Fruit fly (Drosophila melanogaster) whole organism, embryonic: ENCODE results near the gene CG3119.

Experiments used
- CG14014 ChIP-seq: fragments of 200-800 bp; sonication (Bioruptor generic); IDR thresholded peaks from 2 replicates; pipeline ENCODE4 v1.3.6; 2022; ENCODE audit warnings: missing biosample characterization, missing genetic modification characterization
- CG14441 ChIP-seq: fragments of 200-800 bp; sonication (Bioruptor generic); IDR thresholded peaks from 2 replicates; pipeline ENCODE4 v1.3.6; 2022; ENCODE audit warnings: missing biosample characterization, missing genetic modification characterization
- CG3065 ChIP-seq: fragments of 200-800 bp; sonication (Bioruptor generic); optimal IDR thresholded peaks from 2 replicates; lab custom pipeline; 2016; ENCODE audit warnings: missing biosample characterization, missing genetic modification characterization
- CG3281 ChIP-seq: fragments of 200-800 bp; sonication (Bioruptor generic); optimal IDR thresholded peaks from 3 replicates; lab custom pipeline; 2017; ENCODE audit warnings: missing biosample characterization, mild to moderate bottlenecking, missing genetic modification characterization
- CG33557 ChIP-seq: fragments of 200-800 bp; sonication (Bioruptor generic); optimal IDR thresholded peaks from 2 replicates; lab custom pipeline; 2019; ENCODE audit warnings: missing biosample characterization, mild to moderate bottlenecking, missing genetic modification characterization, moderate library complexity
- CG3838 ChIP-seq: fragments of 200-800 bp; sonication (Bioruptor generic); optimal IDR thresholded peaks from 3 replicates; lab custom pipeline; 2016; ENCODE audit warnings: missing biosample characterization, missing genetic modification characterization
- CG4282 ChIP-seq: fragments of 200-800 bp; sonication (Bioruptor generic); optimal IDR thresholded peaks from 2 replicates; lab custom pipeline; 2016; ENCODE audit warnings: missing biosample characterization, missing genetic modification characterization
- CG5245 ChIP-seq: fragments of 200-800 bp; sonication (Bioruptor generic); optimal IDR thresholded peaks from 3 replicates; lab custom pipeline; 2016; ENCODE audit warnings: missing biosample characterization, missing genetic modification characterization
- CG6654 ChIP-seq: fragments of 200-800 bp; sonication (Bioruptor generic); optimal IDR thresholded peaks from 2 replicates; lab custom pipeline; 2017; ENCODE audit warnings: missing biosample characterization, mild to moderate bottlenecking, missing genetic modification characterization
- CG8281 ChIP-seq: fragments of 200-800 bp; sonication (Bioruptor generic); optimal IDR thresholded peaks from 2 replicates; lab custom pipeline; 2018; ENCODE audit warnings: missing biosample characterization, mild to moderate bottlenecking, missing genetic modification characterization, moderate library complexity
- CG8924 ChIP-seq: fragments of 200-800 bp; optimal IDR thresholded peaks from 3 replicates; lab custom pipeline; 2019; ENCODE audit warnings: missing biosample characterization, mild to moderate bottlenecking, missing genetic modification characterization, moderate library complexity
- CG9215 ChIP-seq: fragments of 200-800 bp; sonication (Bioruptor generic); IDR thresholded peaks from 2 replicates; pipeline ENCODE4 v1.3.6; 2022; ENCODE audit warnings: missing biosample characterization, missing genetic modification characterization
- CkIIα-i1 ChIP-seq: fragments of 200-800 bp; sonication (Bioruptor generic); IDR thresholded peaks from 2 replicates; pipeline ENCODE4 v1.3.6; 2022; ENCODE audit warnings: missing biosample characterization, missing genetic modification characterization
- Dfd ChIP-seq, 2 experiments: fragments of >200 bp; optimal IDR thresholded peaks; 2 replicates each; lab custom pipeline; 2017; ENCODE audit warnings: missing biosample characterization in 2 of 2, missing genetic modification characterization in 2 of 2
- GATAe ChIP-seq: fragments of 200-800 bp; sonication (Bioruptor generic); conservative IDR thresholded peaks from 2 replicates; pipeline ENCODE4 v1.3.6; 2022; ENCODE audit warnings: missing biosample characterization, missing genetic modification characterization
- Hr51 ChIP-seq, 2 experiments: fragments of 200-800 bp; sonication (Bioruptor generic); optimal IDR thresholded peaks; 2 replicates in 1 of 2; 3 replicates in 1 of 2; lab custom pipeline; 2016 to 2018; ENCODE audit warnings: missing biosample characterization in 2 of 2, missing genetic modification characterization in 2 of 2, mild to moderate bottlenecking in 1 of 2, moderate library complexity in 1 of 2
- Lhr ChIP-seq: fragments of 200-800 bp; sonication (Bioruptor generic); optimal IDR thresholded peaks from 3 replicates; lab custom pipeline; 2017; ENCODE audit warnings: mild to moderate bottlenecking, missing biosample characterization, missing genetic modification reagents, missing genetic modification characterization
- Lpt ChIP-seq: fragments of >200 bp; optimal IDR thresholded peaks from 2 replicates; lab custom pipeline; 2018; ENCODE audit warnings: missing biosample characterization, missing genetic modification characterization
- NC2β ChIP-seq: fragments of 200-800 bp; sonication (Bioruptor generic); optimal IDR thresholded peaks from 2 replicates; lab custom pipeline; 2016; ENCODE audit warnings: missing biosample characterization, missing genetic modification characterization
- Rx ChIP-seq: fragments of 200-800 bp; sonication (Bioruptor generic); IDR thresholded peaks from 2 replicates; pipeline ENCODE4 v1.3.6; 2022; ENCODE audit warnings: missing biosample characterization, missing genetic modification characterization
- Side ChIP-seq: fragments of 200-800 bp; sonication (Bioruptor generic); optimal IDR thresholded peaks from 2 replicates; lab custom pipeline; 2016; ENCODE audit warnings: missing biosample characterization, missing genetic modification characterization
- Six4 ChIP-seq: fragments of 200-800 bp; sonication (Bioruptor generic); optimal IDR thresholded peaks from 2 replicates; lab custom pipeline; 2016; ENCODE audit warnings: missing biosample characterization, missing genetic modification characterization
- Sox100B ChIP-seq: fragments of 200-800 bp; sonication (Bioruptor generic); optimal IDR thresholded peaks from 3 replicates; lab custom pipeline; 2018; ENCODE audit warnings: missing biosample characterization, mild to moderate bottlenecking, missing genetic modification characterization
- Trl ChIP-seq, 3 experiments: fragments of >200 bp in 2 of 3; fragments of 200-800 bp in 1 of 3; sonication (Bioruptor generic) in 1 of 3; optimal IDR thresholded peaks; 2 replicates in 1 of 3; 3 replicates in 2 of 3; lab custom pipeline; 2016 to 2017; ENCODE audit warnings: missing biosample characterization in 1 of 3, missing genetic modification characterization in 1 of 3
- abd-A ChIP-seq: fragments of 200-800 bp; sonication (Bioruptor generic); optimal IDR thresholded peaks from 3 replicates; lab custom pipeline; 2019; ENCODE audit warnings: missing biosample characterization, mild to moderate bottlenecking, missing genetic modification characterization, moderate library complexity
- ac ChIP-seq: fragments of 200-800 bp; sonication (Bioruptor generic); optimal IDR thresholded peaks from 3 replicates; lab custom pipeline; 2017; ENCODE audit warnings: missing biosample characterization, mild to moderate bottlenecking, missing genetic modification characterization
- az2 ChIP-seq: fragments of 200-800 bp; sonication (Bioruptor generic); optimal IDR thresholded peaks from 3 replicates; lab custom pipeline; 2016; ENCODE audit warnings: missing biosample characterization, missing genetic modification characterization
- caup ChIP-seq: fragments of 200-800 bp; sonication (Bioruptor generic); optimal IDR thresholded peaks from 3 replicates; lab custom pipeline; 2017; ENCODE audit warnings: missing biosample characterization, mild to moderate bottlenecking, missing genetic modification characterization, moderate library complexity; ENCODE audit not compliant: severe bottlenecking
- chn ChIP-seq: fragments of 200-800 bp; sonication (Bioruptor generic); optimal IDR thresholded peaks from 2 replicates; lab custom pipeline; 2016; ENCODE audit warnings: missing biosample characterization, missing genetic modification characterization
- crp ChIP-seq, 2 experiments: fragments of 200-800 bp; sonication (Bioruptor generic); optimal IDR thresholded peaks; 2 replicates in 1 of 2; 3 replicates in 1 of 2; lab custom pipeline; 2017; ENCODE audit warnings: missing biosample characterization in 2 of 2, missing genetic modification characterization in 2 of 2, mild to moderate bottlenecking in 1 of 2, moderate library complexity in 1 of 2
- ems ChIP-seq: fragments of 200-800 bp; sonication (Bioruptor generic); optimal IDR thresholded peaks from 3 replicates; lab custom pipeline; 2016; ENCODE audit warnings: missing biosample characterization, missing genetic modification characterization
- eyg ChIP-seq: fragments of 200-800 bp; sonication (Bioruptor generic); optimal IDR thresholded peaks from 3 replicates; lab custom pipeline; 2016; ENCODE audit warnings: missing biosample characterization, missing genetic modification characterization
- fd3F ChIP-seq: fragments of 200-800 bp; sonication (Bioruptor generic); optimal IDR thresholded peaks from 2 replicates; lab custom pipeline; 2018; ENCODE audit warnings: missing biosample characterization, mild to moderate bottlenecking, missing genetic modification characterization, moderate library complexity
- gfzf ChIP-seq: fragments of 200-800 bp; sonication (Bioruptor generic); optimal IDR thresholded peaks from 2 replicates; lab custom pipeline; 2016; ENCODE audit warnings: missing biosample characterization, mild to moderate bottlenecking, missing genetic modification characterization, moderate library complexity
- gsb ChIP-seq: fragments of 200-800 bp; sonication (Bioruptor generic); IDR thresholded peaks from 2 replicates; pipeline ENCODE4 v1.3.6; 2022; ENCODE audit warnings: missing biosample characterization, missing genetic modification characterization
- ham ChIP-seq: fragments of 200-800 bp; sonication (Bioruptor generic); IDR thresholded peaks from 2 replicates; pipeline ENCODE4 v1.3.6; 2022; ENCODE audit warnings: missing biosample characterization, missing genetic modification characterization
- kah ChIP-seq: fragments of 200-800 bp; sonication (Bioruptor generic); optimal IDR thresholded peaks from 2 replicates; lab custom pipeline; 2018; ENCODE audit warnings: missing biosample characterization, mild to moderate bottlenecking, missing genetic modification characterization
- maf-S ChIP-seq: fragments of 200-800 bp; sonication (Bioruptor generic); optimal IDR thresholded peaks from 2 replicates; lab custom pipeline; 2016; ENCODE audit warnings: missing biosample characterization, missing genetic modification characterization
- pb ChIP-seq: fragments of 200-800 bp; sonication (Bioruptor generic); optimal IDR thresholded peaks from 3 replicates; lab custom pipeline; 2016; ENCODE audit warnings: missing biosample characterization, missing genetic modification characterization
- pho ChIP-seq: fragments of 200-800 bp; sonication (Bioruptor generic); optimal IDR thresholded peaks from 2 replicates; lab custom pipeline; 2016; ENCODE audit warnings: missing biosample characterization, missing genetic modification characterization
- pros ChIP-seq: fragments of 200-800 bp; sonication (Bioruptor generic); optimal IDR thresholded peaks from 3 replicates; lab custom pipeline; 2019; ENCODE audit warnings: missing biosample characterization, mild to moderate bottlenecking, missing genetic modification characterization, moderate library complexity
- pum ChIP-seq: fragments of 200-800 bp; sonication (Bioruptor generic); optimal IDR thresholded peaks from 2 replicates; lab custom pipeline; 2016; ENCODE audit warnings: missing biosample characterization, missing genetic modification characterization
- repo ChIP-seq: fragments of 200-800 bp; sonication (Bioruptor generic); optimal IDR thresholded peaks from 2 replicates; lab custom pipeline; 2016; ENCODE audit warnings: missing biosample characterization, missing genetic modification characterization
- sc ChIP-seq, 3 experiments: fragments of >200 bp in 2 of 3; fragments of 200-800 bp in 1 of 3; sonication (Bioruptor generic) in 1 of 3; optimal IDR thresholded peaks; 2 replicates in 2 of 3; 3 replicates in 1 of 3; lab custom pipeline; 2017; ENCODE audit warnings: mild to moderate bottlenecking in 1 of 3, missing biosample characterization in 1 of 3, missing genetic modification characterization in 1 of 3, missing genetic modification reagents in 1 of 3
- sd ChIP-seq: fragments of 200-800 bp; sonication (Bioruptor generic); optimal IDR thresholded peaks from 3 replicates; lab custom pipeline; 2018; ENCODE audit warnings: missing biosample characterization, mild to moderate bottlenecking, missing genetic modification characterization, moderate library complexity
- sens ChIP-seq: fragments of 200-800 bp; sonication (Bioruptor generic); peaks from one replicate; lab custom pipeline; 2016; ENCODE audit warnings: missing biosample characterization, missing genetic modification characterization
- shn ChIP-seq: fragments of 200-800 bp; sonication (Bioruptor generic); optimal IDR thresholded peaks from 3 replicates; lab custom pipeline; 2016; ENCODE audit warnings: missing biosample characterization, missing genetic modification characterization
- slbo ChIP-seq: fragments of 200-800 bp; sonication (Bioruptor generic); IDR thresholded peaks from 2 replicates; pipeline ENCODE4 v1.3.6; 2022; ENCODE audit warnings: missing biosample characterization, missing genetic modification characterization
- vfl ChIP-seq: fragments of 200-800 bp; sonication (Bioruptor generic); optimal IDR thresholded peaks from 2 replicates; lab custom pipeline; 2016; ENCODE audit warnings: missing biosample characterization, missing genetic modification characterization
- wek ChIP-seq: fragments of 200-800 bp; sonication (Bioruptor generic); optimal IDR thresholded peaks from 3 replicates; lab custom pipeline; 2018; ENCODE audit warnings: missing biosample characterization, mild to moderate bottlenecking, missing genetic modification characterization, moderate library complexity

Gene CG3119

DNA sequence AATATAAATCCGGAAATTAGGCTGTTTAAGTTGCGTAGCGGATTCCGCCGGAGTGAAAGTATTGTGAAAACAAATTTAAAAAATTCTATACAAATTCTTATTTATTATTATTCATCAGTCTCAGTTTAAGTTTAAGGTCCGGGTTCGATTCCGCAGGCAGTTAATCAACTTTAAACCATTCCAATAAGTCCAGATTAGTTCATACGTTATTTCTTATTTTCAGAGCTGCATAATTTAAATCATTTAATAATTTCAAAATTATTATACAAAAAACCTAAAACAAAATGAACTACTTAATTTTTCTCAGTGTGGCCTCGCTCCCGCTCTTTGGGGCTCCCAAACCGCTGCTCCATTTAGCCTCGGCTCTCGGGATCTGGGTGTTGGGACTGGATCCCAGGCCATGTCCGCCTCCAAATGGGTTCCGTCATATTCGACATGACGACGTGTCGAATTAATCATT lies 7.3 kb downstream of the CG3119 start (continued):
- peak; percentile 42 for TF ChIP-seq NC2β
- TF ChIP-seq pros (GFP tag; lab: Kevin White, UChicago) = peak; percentile 6
- no peak for TF ChIP-seq ham (GFP tag; lab: Robert Waterston, UW)
- no peak for TF ChIP-seq shn
- peak; percentile 69 for TF ChIP-seq CG8281 (tag; lab: Kevin White, UChicago)
- peak; percentile 68 for TF ChIP-seq chn
- TF ChIP-seq CG9215 (GFP tag; lab: Robert Waterston, UW) = peak; percentile 78
- TF ChIP-seq fd3F = peak; percentile 73
- TF ChIP-seq CG33557 (GFP tag; lab: Kevin White, UChicago) = peak; percentile 92
- peak; percentile 44 for TF ChIP-seq sd (tag; lab: Kevin White, UChicago)
- no peak for TF ChIP-seq GATAe (GFP tag; lab: Robert Waterston, UW)
- TF ChIP-seq Lpt (GFP tag; lab: Kevin White, UChicago) = no peak
- TF ChIP-seq CG5245 (GFP tag; lab: Kevin White, UChicago) = peak; percentile 73
- TF ChIP-seq sens (GFP tag; lab: Kevin White, UChicago) = peak; percentile 96
- TF ChIP-seq CG14441 (GFP tag; lab: Robert Waterston, UW) = peak; percentile 53
- TF ChIP-seq Lhr (GFP tag; lab: Kevin White, UChicago) = peak; percentile 69
- no peak; the same call in 1 of the 2 replicates for TF ChIP-seq slbo (GFP tag; lab: Robert Waterston, UW)
- no peak for TF ChIP-seq pb (GFP tag; lab: Kevin White, UChicago)
- TF ChIP-seq Rx (GFP tag; lab: Robert Waterston, UW) = 0 out of 2 replicates have a peak, but pooled peaks have one; percentile 28
- peak; percentile 72 for TF ChIP-seq CG6654 (GFP tag; lab: Kevin White, UChicago)
- peak; percentile 35; the same call in 1 of the 2 replicates for TF ChIP-seq gsb (GFP tag; lab: Robert Waterston, UW)
- TF ChIP-seq eyg = no peak
- no peak for TF ChIP-seq gfzf (GFP tag; lab: Kevin White, UChicago)
- peak; percentile 89 for TF ChIP-seq az2
- TF ChIP-seq ac (GFP tag; lab: Kevin White, UChicago) = peak; percentile 59
- TF ChIP-seq abd-A (tag; lab: Kevin White, UChicago) = no peak
- peak; percentile 17 for TF ChIP-seq CG3065
- peak; percentile 71 for TF ChIP-seq kah (GFP tag; lab: Kevin White, UChicago)
- TF ChIP-seq repo (GFP tag; lab: Kevin White, UChicago) = peak; percentile 22
- no peak for TF ChIP-seq CkIIα-i1 (GFP tag; lab: Robert Waterston, UW)
- peak; percentile 88 for TF ChIP-seq caup (GFP tag; lab: Kevin White, UChicago)
- peak in 1 of 2 experiments; percentile 41 for TF ChIP-seq Trl (optimal IDR thresholded peaks at IDR 0.05; lab: Kevin White, UChicago)
- peak; percentile 35 for TF ChIP-seq Trl (GFP tag; optimal IDR thresholded peaks at IDR 0.05; lab: Kevin White, UChicago)
- peak in 1 of 2 experiments; percentile 48 for TF ChIP-seq crp (GFP tag; optimal IDR thresholded peaks at IDR 0.05; lab: Kevin White, UChicago)
- peak; percentile 61 for TF ChIP-seq CG14014 (GFP tag; lab: Robert Waterston, UW)
- TF ChIP-seq pum (GFP tag; lab: Kevin White, UChicago) = peak; percentile 60
- peak; percentile 60 for TF ChIP-seq CG3838
- TF ChIP-seq vfl = peak; percentile 59
- TF ChIP-seq maf-S = peak; percentile 41
- no peak for TF ChIP-seq sc (optimal IDR thresholded peaks at IDR 0.05; lab: Kevin White, UChicago)
- peak; percentile 87 for TF ChIP-seq sc (GFP tag; optimal IDR thresholded peaks at IDR 0.05; lab: Kevin White, UChicago)
- TF ChIP-seq pho (GFP tag; lab: Kevin White, UChicago) = peak; percentile 58
- TF ChIP-seq ems = peak; percentile 77
- no peak for TF ChIP-seq Dfd (GFP tag; optimal IDR thresholded peaks at IDR 0.05; lab: Kevin White, UChicago)
- TF ChIP-seq CG8924 (tag; lab: Kevin White, UChicago) = peak; percentile 94
- TF ChIP-seq CG3281 (GFP tag; lab: Kevin White, UChicago) = peak; percentile 90
- TF ChIP-seq CG4282 (GFP tag; lab: Kevin White, UChicago) = no peak
- no peak for TF ChIP-seq wek (GFP tag; lab: Kevin White, UChicago)
- TF ChIP-seq Side = peak; percentile 47
- TF ChIP-seq Hr51 (GFP tag; optimal IDR thresholded peaks at IDR 0.05; lab: Kevin White, UChicago) = peak; percentile 64 to 93
- TF ChIP-seq Sox100B (GFP tag; lab: Kevin White, UChicago) = peak; percentile 97
- peak; percentile 86 for TF ChIP-seq Six4 (GFP tag; lab: Kevin White, UChicago)
